Fruit fly (Drosophila melanogaster) whole organism, adult: Measurements from ENCODE around the gene CG8927.

Experiments used
- CG14711 ChIP-seq: fragments of 200-800 bp; sonication (Bioruptor generic); optimal IDR thresholded peaks from 2 replicates; lab custom pipeline; 2018; ENCODE audit warnings: missing biosample characterization, mild to moderate bottlenecking, missing genetic modification characterization, moderate library complexity
- Mnt ChIP-seq: fragments of 200-800 bp; sonication (Bioruptor generic); optimal IDR thresholded peaks from 2 replicates; lab custom pipeline; 2016; ENCODE audit warnings: missing biosample characterization, mild to moderate bottlenecking, missing genetic modification characterization
- cnc ChIP-seq, 2 experiments: fragments of >200 bp; optimal IDR thresholded peaks; 2 replicates each; lab custom pipeline; 2017
- tj ChIP-seq: fragments of 200-800 bp; sonication (Bioruptor generic); optimal IDR thresholded peaks from 3 replicates; lab custom pipeline; 2017; ENCODE audit warnings: missing biosample characterization, mild to moderate bottlenecking, missing genetic modification characterization, moderate library complexity

- no peak for TF ChIP-seq CG14711 (tag; lab: Kevin White, UChicago)
- no peak for TF ChIP-seq cnc (optimal IDR thresholded peaks at IDR 0.05; lab: Kevin White, UChicago)
- TF ChIP-seq tj: peak; percentile 43
- no peak for TF ChIP-seq Mnt (GFP tag; lab: Kevin White, UChicago)
Observed at dm6 chr3R:16190782-16191181, 10.0 kb downstream of the CG8927 start.
